Worm (Caenorhabditis elegans): ENCODE results near the gene lfi-1.
A peak's percentile ranks its signal among the peaks of the same experiment; 100 is the strongest.

lfi-1 gene

DNA sequence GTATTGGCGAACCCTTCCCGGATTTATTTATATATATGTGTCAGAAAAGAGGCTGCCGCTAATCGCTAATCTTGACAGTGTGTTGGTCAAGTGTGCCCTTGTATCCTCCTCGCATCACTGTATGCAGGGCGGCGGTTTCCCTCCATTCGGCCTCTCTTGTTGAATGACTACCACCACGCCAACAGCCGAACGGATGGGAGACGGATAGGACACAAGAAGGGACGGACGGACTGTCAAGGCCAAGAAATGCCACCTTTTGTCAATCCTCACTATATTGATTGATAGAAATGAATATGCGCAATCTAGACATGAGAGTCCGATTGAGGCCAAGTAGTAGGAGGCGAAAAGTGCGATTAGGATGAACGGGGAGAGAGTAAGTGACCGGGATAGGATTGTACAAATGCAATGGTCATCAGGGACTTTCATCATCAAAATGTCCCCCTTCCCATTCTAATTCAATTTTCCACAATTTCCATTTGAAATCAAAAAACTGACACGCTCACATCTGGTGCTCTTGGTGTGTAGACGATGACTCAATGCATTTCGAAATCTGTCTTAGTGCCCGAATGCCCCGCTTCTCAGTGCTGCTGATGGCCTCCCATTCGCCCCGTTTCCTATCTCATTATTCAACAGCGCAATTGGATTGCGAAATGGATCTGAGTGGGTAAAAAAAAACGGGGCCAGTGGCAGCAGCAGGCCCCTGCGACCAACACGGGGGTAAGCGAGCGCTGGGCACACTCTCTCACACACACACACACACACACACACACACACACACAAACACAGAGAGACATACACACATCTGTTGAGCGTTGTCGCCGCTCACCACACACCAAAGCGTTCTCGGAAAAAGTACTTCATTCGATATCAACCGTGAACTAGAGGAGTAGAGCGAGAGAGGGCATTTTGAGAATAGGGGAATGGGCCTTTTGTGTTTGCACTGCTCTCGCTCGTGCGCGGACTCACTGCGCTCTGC, 14.7 kb upstream of the lfi-1 start (continued):
- TF ChIP-seq lin-13 (GFP tag; optimal IDR thresholded peaks at IDR 0.05) = peak; percentile 17
- no peak for TF ChIP-seq nhr-41 (GFP tag; IDR thresholded peaks at IDR 0.05)
- no peak for TF ChIP-seq ceh-82 (tag; optimal IDR thresholded peaks at IDR 0.05)
- peak; percentile 99 for TF ChIP-seq aha-1 (tag)
- TF ChIP-seq spr-1 (tag; optimal IDR thresholded peaks at IDR 0.05) = no peak
- no peak for TF ChIP-seq R02D3.7 (tag; optimal IDR thresholded peaks at IDR 0.05)
- TF ChIP-seq nhr-76 (tag; optimal IDR thresholded peaks at IDR 0.05) = no peak
- TF ChIP-seq cey-2 (tag; optimal IDR thresholded peaks at IDR 0.05; ENCODE audit: borderline replicate concordance, insufficient read depth) = no peak
- no peak for TF ChIP-seq tag-97 (GFP tag; IDR thresholded peaks at IDR 0.05)
- no peak for TF ChIP-seq jun-1 (tag; optimal IDR thresholded peaks at IDR 0.05)
- peak; percentile 49 for TF ChIP-seq hlh-30 (tag; optimal IDR thresholded peaks at IDR 0.05; ENCODE audit: insufficient read depth)
- TF ChIP-seq unc-39 (tag; optimal IDR thresholded peaks at IDR 0.05) = no peak
- TF ChIP-seq daf-16 (GFP tag; optimal IDR thresholded peaks at IDR 0.05) = peak in 1 of 2 experiments; percentile 32
- TF ChIP-seq daf-16 (tag; optimal IDR thresholded peaks at IDR 0.05) = no peak
- no peak for TF ChIP-seq lin-29 (GFP tag; IDR thresholded peaks at IDR 0.05)
- peak; percentile 76 for TF ChIP-seq ctbp-1 (GFP tag; IDR thresholded peaks at IDR 0.05)
- peak; percentile 47 for TF ChIP-seq nhr-77 (tag; optimal IDR thresholded peaks at IDR 0.05)
- TF ChIP-seq snpc-4 (tag; optimal IDR thresholded peaks at IDR 0.05) = no peak
- no peak for TF ChIP-seq daf-19 (GFP tag; conservative IDR thresholded peaks at IDR 0.05)
- TF ChIP-seq ztf-11 (tag; optimal IDR thresholded peaks at IDR 0.05) = no peak
- no peak for TF ChIP-seq zip-11 (GFP tag; IDR thresholded peaks at IDR 0.05)
- no peak for TF ChIP-seq attf-4 (tag; optimal IDR thresholded peaks at IDR 0.05)
- TF ChIP-seq zfp-2 (tag; optimal IDR thresholded peaks at IDR 0.05) = no peak
- peak; percentile 46 for TF ChIP-seq dve-1 (tag; optimal IDR thresholded peaks at IDR 0.05; ENCODE audit: insufficient read depth)
- 0 out of 2 replicates have a peak, but pooled peaks have one; percentile 34 for TF ChIP-seq php-3 (GFP tag; IDR thresholded peaks at IDR 0.05)
- no peak for TF ChIP-seq ceh-32 (tag; optimal IDR thresholded peaks at IDR 0.05; ENCODE audit: poor library complexity)
- no peak for TF ChIP-seq nhr-25 (tag; optimal IDR thresholded peaks at IDR 0.05; ENCODE audit: borderline replicate concordance, insufficient read depth)
- TF ChIP-seq mxl-3 (GFP tag; optimal IDR thresholded peaks at IDR 0.05) = peak; percentile 64
- TF ChIP-seq arid-1 (GFP tag; conservative IDR thresholded peaks at IDR 0.05) = no peak
- TF ChIP-seq fos-1 (tag; optimal IDR thresholded peaks at IDR 0.05) = no peak
- no peak for TF ChIP-seq ceh-44 (GFP tag; IDR thresholded peaks at IDR 0.05)
- no peak for TF ChIP-seq nhr-42 (GFP tag; IDR thresholded peaks at IDR 0.05)
- no peak for TF ChIP-seq skn-1 (tag; optimal IDR thresholded peaks at IDR 0.05)
- no peak for TF ChIP-seq ces-1 (GFP tag; optimal IDR thresholded peaks at IDR 0.05)
- no peak for TF ChIP-seq nhr-10 (tag; optimal IDR thresholded peaks at IDR 0.05)
- TF ChIP-seq nhr-111 (GFP tag; optimal IDR thresholded peaks at IDR 0.05) = no peak
- TF ChIP-seq Y105C5A.15 (GFP tag; IDR thresholded peaks at IDR 0.05) = no peak
- no peak for TF ChIP-seq dpl-1 (GFP tag; optimal IDR thresholded peaks at IDR 0.05)
- peak; percentile 57 for TF ChIP-seq hlh-11 (tag; optimal IDR thresholded peaks at IDR 0.05)
- peak; percentile 39; the same call in 1 of the 2 replicates for TF ChIP-seq ceh-20 (GFP tag; IDR thresholded peaks at IDR 0.05)
- TF ChIP-seq nhr-6 (tag; optimal IDR thresholded peaks at IDR 0.05) = no peak
- TF ChIP-seq unc-130 (GFP tag; optimal IDR thresholded peaks at IDR 0.05) = no peak
- TF ChIP-seq F49E8.2 (tag; optimal IDR thresholded peaks at IDR 0.05; ENCODE audit: borderline replicate concordance) = no peak
- TF ChIP-seq F26F4.8 (GFP tag; conservative IDR thresholded peaks at IDR 0.05) = no peak
- no peak for TF ChIP-seq daf-12 (tag; optimal IDR thresholded peaks at IDR 0.05)
- TF ChIP-seq nhr-11 (tag; optimal IDR thresholded peaks at IDR 0.05) = peak; percentile 40
- no peak for TF ChIP-seq tra-1 (GFP tag; IDR thresholded peaks at IDR 0.05)
- TF ChIP-seq snpc-1.2 (GFP tag; IDR thresholded peaks at IDR 0.05) = no peak
- TF ChIP-seq lin-38 (GFP tag; IDR thresholded peaks at IDR 0.05) = peak; percentile 46
- TF ChIP-seq zag-1 (tag; optimal IDR thresholded peaks at IDR 0.05) = no peak

Measured in whole organism, L4 larva.